Worm (Caenorhabditis elegans): ENCODE results near the gene ccar-1.

Gene ccar-1

ce11 chrIV:14033752-14034570, 37.4 kb upstream of the ccar-1 start (continued):
- no peak for TF ChIP-seq skn-1 (tag; optimal IDR thresholded peaks at IDR 0.05)
- no peak for TF ChIP-seq mbf-1 (tag; optimal IDR thresholded peaks at IDR 0.05)

- TF ChIP-seq snpc-4 (tag; optimal IDR thresholded peaks at IDR 0.05), result no peak
- no peak for TF ChIP-seq mdl-1 (tag; optimal IDR thresholded peaks at IDR 0.05)
- TF ChIP-seq crh-2 (tag; optimal IDR thresholded peaks at IDR 0.05), result no peak
- TF ChIP-seq nhr-10 (tag; optimal IDR thresholded peaks at IDR 0.05), result no peak
- no peak for TF ChIP-seq mbf-1 (tag; optimal IDR thresholded peaks at IDR 0.05)
- no peak for TF ChIP-seq peb-1 (tag; optimal IDR thresholded peaks at IDR 0.05)
- TF ChIP-seq nhr-6 (tag; optimal IDR thresholded peaks at IDR 0.05), result no peak
- TF ChIP-seq mab-5 (tag; optimal IDR thresholded peaks at IDR 0.05), result no peak
- no peak for TF ChIP-seq C34F6.9 (tag; optimal IDR thresholded peaks at IDR 0.05)
- no peak for TF ChIP-seq nhr-12 (tag; optimal IDR thresholded peaks at IDR 0.05)
- no peak for TF ChIP-seq sma-3 (GFP tag; optimal IDR thresholded peaks at IDR 0.05)
- TF ChIP-seq nhr-237 (tag; optimal IDR thresholded peaks at IDR 0.05), result no peak
- TF ChIP-seq F13H6.1 (tag; optimal IDR thresholded peaks at IDR 0.05), result no peak
- TF ChIP-seq ztf-1 (GFP tag; conservative IDR thresholded peaks at IDR 0.05), result no peak
- no peak for TF ChIP-seq lin-11 (tag; optimal IDR thresholded peaks at IDR 0.05)
- TF ChIP-seq dmd-4 (tag; optimal IDR thresholded peaks at IDR 0.05), result no peak
- TF ChIP-seq nhr-11 (tag; optimal IDR thresholded peaks at IDR 0.05), result no peak
- no peak for TF ChIP-seq unc-62 (GFP tag; optimal IDR thresholded peaks at IDR 0.05)
- no peak for TF ChIP-seq elt-3 (tag; optimal IDR thresholded peaks at IDR 0.05)
- no peak for TF ChIP-seq egl-27 (tag; optimal IDR thresholded peaks at IDR 0.05)
Observed at ce11 chrIV:14034571-14034954, 36.8 kb upstream of the ccar-1 start.

- TF ChIP-seq elt-3 (tag; optimal IDR thresholded peaks at IDR 0.05) (no peak), ztf-11 (tag; optimal IDR thresholded peaks at IDR 0.05) (no peak), crh-2 (tag; optimal IDR thresholded peaks at IDR 0.05) (no peak), lin-39 (tag; optimal IDR thresholded peaks at IDR 0.05) (no peak), nhr-10 (tag; optimal IDR thresholded peaks at IDR 0.05) (no peak), Y55F3AM.14 (GFP tag; optimal IDR thresholded peaks at IDR 0.05) (no peak), ZK546.5 (tag; optimal IDR thresholded peaks at IDR 0.05) (no peak), ztf-1 (GFP tag; conservative IDR thresholded peaks at IDR 0.05) (no peak), fos-1 (tag; optimal IDR thresholded peaks at IDR 0.05) (no peak), nhr-6 (tag; optimal IDR thresholded peaks at IDR 0.05) (no peak), sma-3 (GFP tag; optimal IDR thresholded peaks at IDR 0.05) (no peak), sem-4 (tag; optimal IDR thresholded peaks at IDR 0.05) (no peak), elt-1 (tag; optimal IDR thresholded peaks at IDR 0.05) (no peak), gmeb-1 (tag; optimal IDR thresholded peaks at IDR 0.05) (no peak), mab-5 (tag; optimal IDR thresholded peaks at IDR 0.05) (no peak), nhr-129 (tag; optimal IDR thresholded peaks at IDR 0.05) (no peak)
Observed at ce11 chrIV:14043680-14044079, 27.7 kb upstream of the ccar-1 start, which contains the start of gene Y37A1B.7. Y37A1B.7 (minus strand) TSS chrIV:14043780.

DNA sequence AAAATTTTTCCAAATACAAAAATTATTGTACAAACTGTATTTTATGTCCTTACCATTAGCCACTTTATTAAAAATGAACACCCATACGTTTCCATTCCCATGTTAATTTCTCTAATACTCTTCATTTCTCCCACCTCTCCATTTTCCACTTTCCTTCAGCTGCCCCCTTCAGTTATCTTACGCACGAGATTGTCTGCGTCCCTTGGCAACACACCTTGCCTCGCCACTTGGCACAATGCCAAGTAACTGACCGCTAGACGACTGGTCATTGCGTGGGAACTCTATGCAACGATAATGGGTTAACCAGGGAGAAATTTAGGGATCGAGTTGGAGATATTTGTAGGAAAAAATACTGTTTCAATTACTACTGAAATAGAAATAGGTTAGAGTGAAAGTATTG, 24.6 kb upstream of the ccar-1 start:
- TF ChIP-seq nhr-129 (tag; optimal IDR thresholded peaks at IDR 0.05) (peak; percentile 32), nhr-10 (tag; optimal IDR thresholded peaks at IDR 0.05) (no peak)

DNA sequence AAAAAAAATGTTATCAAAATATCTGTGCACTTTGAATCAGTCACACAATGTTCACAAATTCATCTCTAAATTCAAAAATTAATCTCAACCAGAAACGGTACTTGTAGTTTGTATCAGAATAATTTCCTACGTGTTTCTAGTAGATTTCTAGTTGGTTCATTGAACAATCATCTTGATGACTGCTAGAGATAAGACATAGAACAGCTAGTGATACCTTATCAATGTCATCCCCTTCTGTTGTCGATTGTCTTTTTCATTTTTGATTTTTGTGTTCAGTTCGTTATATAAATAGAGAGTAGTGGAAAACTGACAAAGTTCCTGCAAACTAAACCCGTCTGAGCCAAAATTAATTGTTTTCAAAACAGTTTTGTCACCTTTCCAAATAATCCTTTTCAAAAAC, 20.9 kb upstream of the ccar-1 start:
- TF ChIP-seq sma-9 (GFP tag; optimal IDR thresholded peaks at IDR 0.05) (no peak), sma-9 (tag; optimal IDR thresholded peaks at IDR 0.05) (no peak), fos-1 (tag; optimal IDR thresholded peaks at IDR 0.05) (peak; percentile 76), ama-1 (optimal IDR thresholded peaks at IDR 0.05) (no peak), snpc-4 (tag; optimal IDR thresholded peaks at IDR 0.05) (no peak), crh-2 (tag; optimal IDR thresholded peaks at IDR 0.05) (peak; percentile 30), nhr-129 (tag; optimal IDR thresholded peaks at IDR 0.05) (peak; percentile 31), ztf-11 (tag; optimal IDR thresholded peaks at IDR 0.05) (no peak), dmd-4 (tag; optimal IDR thresholded peaks at IDR 0.05) (no peak), skn-1 (tag; optimal IDR thresholded peaks at IDR 0.05) (peak; percentile 88)
